Fruit fly (Drosophila melanogaster) whole organism, embryonic: Measurements from ENCODE around the gene CG32055.
A peak's percentile ranks its signal among the peaks of the same experiment; 100 is the strongest.

Source experiments
- CG10209 ChIP-seq: fragments of 200-800 bp; sonication (Bioruptor generic); optimal IDR thresholded peaks from 3 replicates; lab custom pipeline; 2017; ENCODE audit warnings: missing biosample characterization, mild to moderate bottlenecking, missing genetic modification characterization, missing genetic modification reagents
- CG11456 ChIP-seq: fragments of 200-800 bp; sonication (Bioruptor generic); IDR thresholded peaks from 3 replicates; pipeline ENCODE4 v1.3.6; 2022; ENCODE audit warnings: missing biosample characterization, missing genetic modification characterization
- CG15696 ChIP-seq: fragments of 200-800 bp; sonication (Bioruptor generic); optimal IDR thresholded peaks from 2 replicates; lab custom pipeline; 2019; ENCODE audit warnings: missing biosample characterization, mild to moderate bottlenecking, missing genetic modification characterization, moderate library complexity
- CG16779 ChIP-seq: fragments of 200-800 bp; sonication (Bioruptor generic); IDR thresholded peaks from 2 replicates; pipeline ENCODE4 v1.3.6; 2022; ENCODE audit warnings: missing biosample characterization, missing genetic modification characterization
- CG17802 ChIP-seq: fragments of 200-800 bp; sonication (Bioruptor generic); optimal IDR thresholded peaks from 2 replicates; lab custom pipeline; 2018; ENCODE audit warnings: missing biosample characterization, mild to moderate bottlenecking, missing genetic modification characterization, moderate library complexity
- CG17829 ChIP-seq: fragments of 200-800 bp; optimal IDR thresholded peaks from 2 replicates; lab custom pipeline; 2019; ENCODE audit warnings: missing biosample characterization, mild to moderate bottlenecking, missing genetic modification characterization, moderate library complexity
- CG2678 ChIP-seq: fragments of 200-800 bp; sonication (Bioruptor generic); optimal IDR thresholded peaks from 3 replicates; lab custom pipeline; 2019; ENCODE audit warnings: missing biosample characterization, mild to moderate bottlenecking, missing genetic modification characterization, moderate library complexity
- CG2712 ChIP-seq: fragments of 200-800 bp; optimal IDR thresholded peaks from 3 replicates; lab custom pipeline; 2019; ENCODE audit warnings: missing biosample characterization, mild to moderate bottlenecking, missing genetic modification characterization, moderate library complexity
- CG31388 ChIP-seq: fragments of 200-800 bp; sonication (Bioruptor generic); optimal IDR thresholded peaks from 2 replicates; lab custom pipeline; 2016; ENCODE audit warnings: missing biosample characterization, missing genetic modification characterization
- CG31441 ChIP-seq: fragments of 200-800 bp; sonication (Bioruptor generic); IDR thresholded peaks from 2 replicates; pipeline ENCODE4 v1.3.6; 2022; ENCODE audit warnings: missing biosample characterization, missing genetic modification characterization
- CG3407 ChIP-seq: fragments of 200-800 bp; sonication (Bioruptor generic); optimal IDR thresholded peaks from 2 replicates; lab custom pipeline; 2018; ENCODE audit warnings: missing biosample characterization, mild to moderate bottlenecking, missing genetic modification characterization
- CG34376 ChIP-seq: fragments of 200-800 bp; sonication (Bioruptor generic); optimal IDR thresholded peaks from 2 replicates; lab custom pipeline; 2018; ENCODE audit warnings: missing biosample characterization, mild to moderate bottlenecking, missing genetic modification characterization
- CG4707 ChIP-seq: fragments of 200-800 bp; sonication (Bioruptor generic); optimal IDR thresholded peaks from 2 replicates; lab custom pipeline; 2018; ENCODE audit warnings: missing biosample characterization, mild to moderate bottlenecking, missing genetic modification characterization, moderate library complexity
- CG6791 ChIP-seq: fragments of 200-800 bp; sonication (Bioruptor generic); IDR thresholded peaks from 3 replicates; pipeline ENCODE4 v1.3.6; 2022; ENCODE audit warnings: missing biosample characterization, missing genetic modification characterization; ENCODE audit not compliant: partially characterized antibody
- CTCF ChIP-seq: fragments of 200-800 bp; sonication (Bioruptor generic); optimal IDR thresholded peaks from 2 replicates; lab custom pipeline; 2017; ENCODE audit warnings: missing biosample characterization, mild to moderate bottlenecking, missing genetic modification characterization, moderate library complexity
- Dbx ChIP-seq: fragments of 200-800 bp; sonication (Bioruptor generic); IDR thresholded peaks from 3 replicates; pipeline ENCODE4 v1.3.6; 2022; ENCODE audit warnings: missing biosample characterization, missing genetic modification characterization
- Doc3 ChIP-seq: fragments of 200-800 bp; sonication (Bioruptor generic); IDR thresholded peaks from 3 replicates; pipeline ENCODE4 v1.3.6; 2022; ENCODE audit warnings: missing biosample characterization, missing genetic modification characterization; ENCODE audit not compliant: partially characterized antibody
- Jarid2 ChIP-seq: fragments of 200-800 bp; sonication (Bioruptor generic); optimal IDR thresholded peaks from 3 replicates; lab custom pipeline; 2017; ENCODE audit warnings: mild to moderate bottlenecking, missing biosample characterization, missing genetic modification reagents, missing genetic modification characterization
- Lim3 ChIP-seq: fragments of 200-800 bp; sonication (Bioruptor generic); IDR thresholded peaks from 2 replicates; pipeline ENCODE4 v1.3.6; 2022; ENCODE audit warnings: missing biosample characterization, missing genetic modification characterization
- Lpt ChIP-seq: fragments of >200 bp; optimal IDR thresholded peaks from 2 replicates; lab custom pipeline; 2018; ENCODE audit warnings: missing biosample characterization, missing genetic modification characterization
- Nf-YB ChIP-seq: fragments of 200-800 bp; sonication (Bioruptor generic); optimal IDR thresholded peaks from 3 replicates; lab custom pipeline; 2019; ENCODE audit warnings: missing biosample characterization, mild to moderate bottlenecking, missing genetic modification characterization, moderate library complexity
- Opbp ChIP-seq: fragments of 200-800 bp; sonication (Bioruptor generic); IDR thresholded peaks from 3 replicates; pipeline ENCODE4 v1.3.6; 2022; ENCODE audit warnings: missing biosample characterization, missing genetic modification characterization; ENCODE audit not compliant: partially characterized antibody
- Sin3A ChIP-seq: fragments of >200 bp; optimal IDR thresholded peaks from 2 replicates; lab custom pipeline; 2018
- Sox102F ChIP-seq: fragments of 200-800 bp; sonication (Bioruptor generic); optimal IDR thresholded peaks from 2 replicates; lab custom pipeline; 2018; ENCODE audit warnings: missing biosample characterization, mild to moderate bottlenecking, missing genetic modification characterization, moderate library complexity
- Tbp ChIP-seq: fragments of >200 bp; optimal IDR thresholded peaks from 2 replicates; lab custom pipeline; 2018; ENCODE audit warnings: missing biosample characterization, missing genetic modification characterization
- Xrp1 ChIP-seq: fragments of 200-800 bp; sonication (Bioruptor generic); IDR thresholded peaks from 2 replicates; pipeline ENCODE4 v1.3.6; 2022; ENCODE audit warnings: missing biosample characterization, missing genetic modification characterization
- amos ChIP-seq: fragments of 200-800 bp; sonication (Bioruptor generic); IDR thresholded peaks from 2 replicates; pipeline ENCODE4 v1.3.6; 2022; ENCODE audit warnings: missing biosample characterization, missing genetic modification characterization; ENCODE audit not compliant: partially characterized antibody
- bbx ChIP-seq: fragments of 200-800 bp; sonication (Bioruptor generic); IDR thresholded peaks from 2 replicates; pipeline ENCODE4 v1.3.6; 2022; ENCODE audit warnings: missing biosample characterization, missing genetic modification characterization; ENCODE audit not compliant: partially characterized antibody
- chn ChIP-seq: fragments of 200-800 bp; sonication (Bioruptor generic); optimal IDR thresholded peaks from 2 replicates; lab custom pipeline; 2016; ENCODE audit warnings: missing biosample characterization, missing genetic modification characterization
- fd64A ChIP-seq: fragments of 200-800 bp; sonication (Bioruptor generic); optimal IDR thresholded peaks from 3 replicates; lab custom pipeline; 2018; ENCODE audit warnings: missing biosample characterization, mild to moderate bottlenecking, missing genetic modification characterization
- insv ChIP-seq, 2 experiments: fragments of 200-800 bp; sonication (Bioruptor generic); optimal IDR thresholded peaks; 3 replicates each; lab custom pipeline; 2016 to 2018; ENCODE audit warnings: missing biosample characterization in 2 of 2, missing genetic modification characterization in 2 of 2
- ken ChIP-seq: fragments of 200-800 bp; sonication (Bioruptor generic); IDR thresholded peaks from 3 replicates; pipeline ENCODE4 v1.3.6; 2022; ENCODE audit warnings: missing biosample characterization, missing genetic modification characterization
- mld ChIP-seq: fragments of 200-800 bp; sonication (Bioruptor generic); IDR thresholded peaks from 3 replicates; pipeline ENCODE4 v1.3.6; 2022; ENCODE audit warnings: missing biosample characterization, missing genetic modification characterization; ENCODE audit not compliant: partially characterized antibody
- pita ChIP-seq: fragments of 200-800 bp; sonication (Bioruptor generic); optimal IDR thresholded peaks from 2 replicates; lab custom pipeline; 2017; ENCODE audit warnings: missing biosample characterization, mild to moderate bottlenecking, missing genetic modification characterization
- pros ChIP-seq: fragments of 200-800 bp; sonication (Bioruptor generic); optimal IDR thresholded peaks from 3 replicates; lab custom pipeline; 2019; ENCODE audit warnings: missing biosample characterization, mild to moderate bottlenecking, missing genetic modification characterization, moderate library complexity
- ranshi ChIP-seq: fragments of 200-800 bp; sonication (Bioruptor generic); IDR thresholded peaks from 2 replicates; pipeline ENCODE4 v1.3.6; 2022; ENCODE audit warnings: missing biosample characterization, missing genetic modification characterization
- run ChIP-seq: fragments of 200-800 bp; sonication (Bioruptor generic); optimal IDR thresholded peaks from 3 replicates; lab custom pipeline; 2018; ENCODE audit warnings: missing biosample characterization, mild to moderate bottlenecking, missing genetic modification characterization
- sens ChIP-seq: fragments of 200-800 bp; sonication (Bioruptor generic); peaks from one replicate; lab custom pipeline; 2016; ENCODE audit warnings: missing biosample characterization, missing genetic modification characterization
- stwl ChIP-seq: fragments of 200-800 bp; sonication (Bioruptor generic); optimal IDR thresholded peaks from 3 replicates; lab custom pipeline; 2018; ENCODE audit warnings: missing biosample characterization, mild to moderate bottlenecking, missing genetic modification characterization, moderate library complexity
- vvl ChIP-seq: fragments of 200-800 bp; sonication (Bioruptor generic); IDR thresholded peaks from 2 replicates; pipeline ENCODE4 v1.3.6; 2022; ENCODE audit warnings: missing biosample characterization, missing genetic modification characterization
- z ChIP-seq: fragments of 200-800 bp; sonication (Bioruptor generic); IDR thresholded peaks from 3 replicates; pipeline ENCODE4 v1.3.6; 2022; ENCODE audit warnings: missing biosample characterization, missing genetic modification characterization
- zen ChIP-seq: fragments of 200-800 bp; sonication (Bioruptor generic); optimal IDR thresholded peaks from 3 replicates; lab custom pipeline; 2018; ENCODE audit warnings: missing biosample characterization, mild to moderate bottlenecking, missing genetic modification characterization, moderate library complexity

CG32055 gene

dm6 chr3L:10246226-10246778 lies 26.3 kb upstream of the CG32055 start:
- no peak for TF ChIP-seq ken (GFP tag; lab: Robert Waterston, UW)
- TF ChIP-seq Lpt (GFP tag; lab: Kevin White, UChicago), result no peak
- TF ChIP-seq CG15696, result peak; percentile 15
- TF ChIP-seq CG31388 (GFP tag; lab: Kevin White, UChicago), result no peak
- TF ChIP-seq Xrp1 (GFP tag; lab: Robert Waterston, UW), result 0 out of 2 replicates have a peak, but pooled peaks have one; percentile 7
- peak; percentile 38; the same call in 2 of the 3 replicates for TF ChIP-seq Opbp
- TF ChIP-seq Doc3 (GFP tag; lab: Robert Waterston, UW), result no peak
- peak; percentile 9 for TF ChIP-seq CG4707 (GFP tag; lab: Kevin White, UChicago)
- no peak for TF ChIP-seq CG10209 (GFP tag; lab: Kevin White, UChicago)
- TF ChIP-seq CTCF (GFP tag; lab: Kevin White, UChicago), result peak; percentile 91
- TF ChIP-seq Lim3 (GFP tag; lab: Robert Waterston, UW), result no peak
- TF ChIP-seq z (GFP tag; lab: Robert Waterston, UW), result peak; percentile 100
- TF ChIP-seq run (tag; lab: Kevin White, UChicago), result no peak
- no peak for TF ChIP-seq CG34376
- peak in 1 of 2 experiments; percentile 59 for TF ChIP-seq insv (GFP tag; optimal IDR thresholded peaks at IDR 0.05; lab: Kevin White, UChicago)
- peak; percentile 25 for TF ChIP-seq CG17829
- TF ChIP-seq CG2712 (tag; lab: Kevin White, UChicago), result peak; percentile 12
- peak; percentile 79 for TF ChIP-seq sens
- TF ChIP-seq Dbx (GFP tag; lab: Robert Waterston, UW), result no peak
- TF ChIP-seq CG16779 (GFP tag; lab: Robert Waterston, UW), result no peak
- no peak for TF ChIP-seq CG17802 (tag; lab: Kevin White, UChicago)
- TF ChIP-seq Jarid2 (GFP tag; lab: Kevin White, UChicago), result peak; percentile 11
- TF ChIP-seq vvl (GFP tag; lab: Robert Waterston, UW), result peak; percentile 84
- no peak for TF ChIP-seq CG3407 (GFP tag; lab: Kevin White, UChicago)
- peak; percentile 77 for TF ChIP-seq pita (GFP tag; lab: Kevin White, UChicago)
- TF ChIP-seq CG2678, result no peak
- TF ChIP-seq Sox102F, result no peak
- TF ChIP-seq CG11456 (GFP tag; lab: Robert Waterston, UW), result no peak
- TF ChIP-seq pros, result peak; percentile 36
- TF ChIP-seq fd64A, result no peak
- no peak for TF ChIP-seq ranshi (GFP tag; lab: Robert Waterston, UW)
- TF ChIP-seq Tbp (GFP tag; lab: Kevin White, UChicago), result peak; percentile 12
- 0 out of 3 replicates have a peak, but pooled peaks have one; percentile 34 for TF ChIP-seq mld (GFP tag; lab: Robert Waterston, UW)
- TF ChIP-seq zen (tag; lab: Kevin White, UChicago), result peak; percentile 43
- peak; percentile 34; the same call in 1 of the 3 replicates for TF ChIP-seq CG6791 (GFP tag; lab: Robert Waterston, UW)
- peak; percentile 52; the same call in 1 of the 2 replicates for TF ChIP-seq bbx
- peak; percentile 4 for TF ChIP-seq Nf-YB
- peak; percentile 17; the same call in 1 of the 2 replicates for TF ChIP-seq amos (GFP tag; lab: Robert Waterston, UW)
- peak; percentile 45 for TF ChIP-seq stwl (tag; lab: Kevin White, UChicago)
- no peak for TF ChIP-seq chn
- TF ChIP-seq Sin3A (lab: Kevin White, UChicago), result no peak
- no peak for TF ChIP-seq CG31441 (GFP tag; lab: Robert Waterston, UW)
- TF ChIP-seq, all 482 proteins: peak for 22
